Fruit fly (Drosophila melanogaster) S2 (cell line): Measurements from ENCODE around the gene ND-20.

Experiments used
- CG8478 ChIP-seq: fragments of >200 bp; optimal IDR thresholded peaks from 2 replicates; lab custom pipeline; 2018
- CTCF ChIP-seq, 2 experiments: fragments of >200 bp; optimal IDR thresholded peaks; 2 replicates each; lab custom pipeline; 2018

- no peak for TF ChIP-seq CG8478 (lab: Kevin White, UChicago)
- TF ChIP-seq CTCF (optimal IDR thresholded peaks at IDR 0.05; lab: Kevin White, UChicago) = no peak
Measured at dm6 chrX:15996831-15997230, 10.2 kb upstream of the ND-20 start, which contains the start of gene CG8939.
